Fruit fly (Drosophila melanogaster): ENCODE data around the gene sni.

sni gene

dm6 chrX:8240431-8240830 lies 3.4 kb downstream of the sni start, which contains the start of gene CG2147:
TSS of gene CG2147 (plus strand) at chrX:8240684.
- TF ChIP-seq CG4496 (GFP tag; IDR thresholded peaks at IDR 0.05) (no peak), EcR (GFP tag; optimal IDR thresholded peaks at IDR 0.05) (no peak), Snoo (tag; optimal IDR thresholded peaks at IDR 0.05) (no peak), CG14655 (GFP tag; optimal IDR thresholded peaks at IDR 0.05) (no peak), CG10348 (GFP tag; IDR thresholded peaks at IDR 0.05) (no peak), CG8159 (tag; optimal IDR thresholded peaks at IDR 0.05) (no peak), CG12605 (GFP tag; IDR thresholded peaks at IDR 0.05) (no peak), CG32121 (GFP tag; IDR thresholded peaks at IDR 0.05) (no peak), CG17806 (tag; optimal IDR thresholded peaks at IDR 0.05) (no peak), CG13204 (GFP tag; optimal IDR thresholded peaks at IDR 0.05) (no peak), Pif1B (GFP tag; optimal IDR thresholded peaks at IDR 0.05) (no peak), D1 (tag; optimal IDR thresholded peaks at IDR 0.05) (no peak), CG34367 (tag; optimal IDR thresholded peaks at IDR 0.05) (no peak), CG15710 (tag; optimal IDR thresholded peaks at IDR 0.05) (no peak)

- TF ChIP-seq CG14655 (GFP tag; optimal IDR thresholded peaks at IDR 0.05) (no peak), Ets98B (GFP tag; IDR thresholded peaks at IDR 0.05) (no peak), gl (tag; optimal IDR thresholded peaks at IDR 0.05) (no peak), fd96Ca (GFP tag; IDR thresholded peaks at IDR 0.05) (no peak)
Measured at dm6 chrX:8233915-8234565, 9.8 kb downstream of the sni start.

- TF ChIP-seq CG14655 (GFP tag; optimal IDR thresholded peaks at IDR 0.05) (no peak), rn (GFP tag; IDR thresholded peaks at IDR 0.05) (no peak), CG8301 (tag; optimal IDR thresholded peaks at IDR 0.05) (no peak), CG4496 (GFP tag; IDR thresholded peaks at IDR 0.05) (no peak), fd96Ca (GFP tag; IDR thresholded peaks at IDR 0.05) (peak; percentile 65; the same call in 2 of the 3 replicates), CG10348 (GFP tag; IDR thresholded peaks at IDR 0.05) (no peak), CG12605 (GFP tag; IDR thresholded peaks at IDR 0.05) (no peak), CG13204 (GFP tag; optimal IDR thresholded peaks at IDR 0.05) (no peak), CG34367 (tag; optimal IDR thresholded peaks at IDR 0.05) (no peak), CG8159 (tag; optimal IDR thresholded peaks at IDR 0.05) (no peak), Ets98B (GFP tag; IDR thresholded peaks at IDR 0.05) (peak; percentile 63; the same call in 1 of the 2 replicates), CG32121 (GFP tag; IDR thresholded peaks at IDR 0.05) (peak; percentile 60), Pif1B (GFP tag; optimal IDR thresholded peaks at IDR 0.05) (no peak)
Measured at dm6 chrX:8233167-8233566, 10.6 kb downstream of the sni start.

- TF ChIP-seq rn (GFP tag; IDR thresholded peaks at IDR 0.05) (no peak), CG13204 (GFP tag; optimal IDR thresholded peaks at IDR 0.05) (no peak), CG4496 (GFP tag; IDR thresholded peaks at IDR 0.05) (no peak), CG32121 (GFP tag; IDR thresholded peaks at IDR 0.05) (no peak), CG34367 (tag; optimal IDR thresholded peaks at IDR 0.05) (peak; percentile 7), CG9948 (tag; optimal IDR thresholded peaks at IDR 0.05) (no peak), Pif1B (GFP tag; optimal IDR thresholded peaks at IDR 0.05) (peak; percentile 4), CG15710 (tag; optimal IDR thresholded peaks at IDR 0.05) (peak; percentile 15), fd96Ca (GFP tag; IDR thresholded peaks at IDR 0.05) (no peak), gl (tag; optimal IDR thresholded peaks at IDR 0.05) (peak; percentile 49), Snoo (tag; optimal IDR thresholded peaks at IDR 0.05) (peak; percentile 24), EcR (GFP tag; optimal IDR thresholded peaks at IDR 0.05) (no peak), CG10348 (GFP tag; IDR thresholded peaks at IDR 0.05) (no peak), Ets98B (GFP tag; IDR thresholded peaks at IDR 0.05) (no peak), D1 (tag; optimal IDR thresholded peaks at IDR 0.05) (no peak), CG12605 (GFP tag; IDR thresholded peaks at IDR 0.05) (no peak), Pif1A (GFP tag; optimal IDR thresholded peaks at IDR 0.05) (peak; percentile 35), CG8301 (tag; optimal IDR thresholded peaks at IDR 0.05) (no peak), CG8159 (tag; optimal IDR thresholded peaks at IDR 0.05) (no peak), CG14655 (GFP tag; optimal IDR thresholded peaks at IDR 0.05) (no peak), CG17806 (tag; optimal IDR thresholded peaks at IDR 0.05) (no peak)
Measured at dm6 chrX:8231241-8232028, 12.4 kb downstream of the sni start.

- TF ChIP-seq Pif1A (GFP tag; optimal IDR thresholded peaks at IDR 0.05) (peak; percentile 67), rn (GFP tag; IDR thresholded peaks at IDR 0.05) (no peak), Pif1B (GFP tag; optimal IDR thresholded peaks at IDR 0.05) (peak; percentile 60), Ets98B (GFP tag; IDR thresholded peaks at IDR 0.05) (0 out of 2 replicates have a peak, but pooled peaks have one; percentile 39), fd96Ca (GFP tag; IDR thresholded peaks at IDR 0.05) (no peak), CG4496 (GFP tag; IDR thresholded peaks at IDR 0.05) (no peak), CG13204 (GFP tag; optimal IDR thresholded peaks at IDR 0.05) (peak; percentile 2), CG15710 (tag; optimal IDR thresholded peaks at IDR 0.05) (peak; percentile 8), CG34367 (tag; optimal IDR thresholded peaks at IDR 0.05) (peak; percentile 35), gl (tag; optimal IDR thresholded peaks at IDR 0.05) (peak; percentile 65), CG17806 (tag; optimal IDR thresholded peaks at IDR 0.05) (peak; percentile 18), CG14655 (GFP tag; optimal IDR thresholded peaks at IDR 0.05) (peak; percentile 35), CG8301 (tag; optimal IDR thresholded peaks at IDR 0.05) (no peak), CG32121 (GFP tag; IDR thresholded peaks at IDR 0.05) (no peak), CG9948 (tag; optimal IDR thresholded peaks at IDR 0.05) (no peak), EcR (GFP tag; optimal IDR thresholded peaks at IDR 0.05) (peak; percentile 11), CG10348 (GFP tag; IDR thresholded peaks at IDR 0.05) (no peak), D1 (tag; optimal IDR thresholded peaks at IDR 0.05) (no peak), CG8159 (tag; optimal IDR thresholded peaks at IDR 0.05) (peak; percentile 16), CG12605 (GFP tag; IDR thresholded peaks at IDR 0.05) (no peak), Snoo (tag; optimal IDR thresholded peaks at IDR 0.05) (no peak)
Measured at dm6 chrX:8229918-8230699, 13.7 kb downstream of the sni start.
